Worm (Caenorhabditis elegans) whole organism, L3 larva: ENCODE measurements around the gene gtf-2A2.

Experiments
- ama-1 ChIP-seq: fragments of 150-350 bp; optimal IDR thresholded peaks from 2 replicates; lab custom pipeline; 2018
- elt-3 ChIP-seq, 3 experiments: fragments of 150-350 bp in 1 of 3; sonication (generic microtip) in 2 of 3; optimal IDR thresholded peaks; 2 replicates in 2 of 3; 4 replicates in 1 of 3; lab custom pipeline; 2014 to 2017; ENCODE audit warnings: missing biosample characterization in 3 of 3, missing genetic modification characterization in 3 of 3
- nhr-23 ChIP-seq: fragments of 150-350 bp; optimal IDR thresholded peaks from 2 replicates; lab custom pipeline; 2014; ENCODE audit warnings: missing biosample characterization, missing genetic modification reagents, missing genetic modification characterization
- nhr-237 ChIP-seq: fragments of 150-350 bp; optimal IDR thresholded peaks from 2 replicates; lab custom pipeline; 2014; ENCODE audit warnings: missing biosample characterization, missing genetic modification characterization
- snpc-4 ChIP-seq: fragments of 150-350 bp; optimal IDR thresholded peaks from 2 replicates; lab custom pipeline; 2014; ENCODE audit warnings: missing biosample characterization, missing genetic modification characterization
- ztf-11 ChIP-seq: fragments of 150-350 bp; optimal IDR thresholded peaks from 2 replicates; lab custom pipeline; 2014; ENCODE audit warnings: missing biosample characterization, missing genetic modification characterization

DNA sequence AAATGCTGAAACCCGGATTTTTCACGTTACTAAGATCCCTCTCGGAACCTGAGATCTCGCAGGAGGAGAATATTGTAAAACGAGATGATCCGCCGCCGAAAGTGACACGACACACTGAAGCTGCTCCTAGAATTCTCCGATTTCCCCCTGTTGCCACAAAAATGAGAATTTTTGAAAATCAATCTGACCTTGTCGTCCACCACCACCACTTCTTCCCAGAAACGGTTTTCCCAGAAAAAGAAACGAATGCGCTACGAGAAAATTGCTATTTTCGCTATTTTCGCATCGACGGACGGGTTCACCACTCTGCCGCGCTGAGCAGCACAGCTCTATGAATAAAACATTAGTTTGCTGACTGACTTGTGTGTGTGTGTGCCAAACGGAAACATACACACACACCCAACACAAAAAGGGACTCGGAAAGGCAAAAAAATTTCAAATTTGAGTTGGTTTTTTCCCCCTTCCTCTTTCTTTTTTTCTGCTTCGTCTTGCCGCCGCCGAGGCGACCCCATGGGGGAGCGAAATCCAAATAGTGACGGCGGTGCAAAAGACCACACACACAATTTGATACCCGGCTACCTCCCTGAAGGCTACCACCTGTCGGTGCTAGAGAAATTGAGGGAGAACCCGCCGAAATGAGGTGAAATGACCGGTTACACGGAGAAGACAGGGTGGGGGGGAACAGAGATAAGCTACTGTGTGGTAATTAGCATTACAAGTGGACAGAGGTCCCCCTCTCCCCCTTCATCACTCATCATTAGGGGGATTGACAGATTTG is 11.2 kb upstream of the gtf-2A2 start:
- TF ChIP-seq ztf-11 (tag; lab: Kevin White, UChicago) (no peak), nhr-237 (no peak), elt-3 (tag; optimal IDR thresholded peaks at IDR 0.05; lab: Kevin White, UChicago) (no peak), ama-1 (lab: Kevin White, UChicago) (no peak), nhr-23 (no peak), snpc-4 (tag; lab: Kevin White, UChicago) (no peak)
